Fruit fly (Drosophila melanogaster) whole organism, embryonic: ENCODE measurements around the gene CG3104.

Experiments used
- ATbp ChIP-seq: fragments of 200-800 bp; sonication (Bioruptor generic); optimal IDR thresholded peaks from 2 replicates; lab custom pipeline; 2017; ENCODE audit warnings: missing biosample characterization, mild to moderate bottlenecking, missing genetic modification characterization, missing genetic modification reagents
- Antp ChIP-seq: fragments of 200-800 bp; sonication (Bioruptor generic); optimal IDR thresholded peaks from 3 replicates; lab custom pipeline; 2016; ENCODE audit warnings: missing biosample characterization, missing genetic modification characterization
- CG12071 ChIP-seq: fragments of 200-800 bp; sonication (Bioruptor generic); optimal IDR thresholded peaks from 3 replicates; lab custom pipeline; 2018; ENCODE audit warnings: missing biosample characterization, mild to moderate bottlenecking, missing genetic modification characterization
- CG12219 ChIP-seq: fragments of 200-800 bp; sonication (Bioruptor generic); optimal IDR thresholded peaks from 3 replicates; lab custom pipeline; 2018; ENCODE audit warnings: missing biosample characterization, mild to moderate bottlenecking, missing genetic modification characterization
- CG12299 ChIP-seq: fragments of 200-800 bp; sonication (Bioruptor generic); optimal IDR thresholded peaks from 2 replicates; lab custom pipeline; 2018; ENCODE audit warnings: missing biosample characterization, mild to moderate bottlenecking, missing genetic modification characterization
- CG12659 ChIP-seq: fragments of 200-800 bp; sonication (Bioruptor generic); optimal IDR thresholded peaks from 3 replicates; lab custom pipeline; 2017; ENCODE audit warnings: mild to moderate bottlenecking, missing biosample characterization, missing genetic modification reagents, missing genetic modification characterization
- CG12744 ChIP-seq: fragments of 200-800 bp; sonication (Bioruptor generic); optimal IDR thresholded peaks from 2 replicates; lab custom pipeline; 2016; ENCODE audit warnings: missing biosample characterization, missing genetic modification characterization
- CG15479 ChIP-seq: fragments of 200-800 bp; sonication (Bioruptor generic); optimal IDR thresholded peaks from 3 replicates; lab custom pipeline; 2019; ENCODE audit warnings: missing biosample characterization, mild to moderate bottlenecking, missing genetic modification characterization, moderate library complexity
- CG2712 ChIP-seq: fragments of 200-800 bp; optimal IDR thresholded peaks from 3 replicates; lab custom pipeline; 2019; ENCODE audit warnings: missing biosample characterization, mild to moderate bottlenecking, missing genetic modification characterization, moderate library complexity
- CG31388 ChIP-seq: fragments of 200-800 bp; sonication (Bioruptor generic); optimal IDR thresholded peaks from 2 replicates; lab custom pipeline; 2016; ENCODE audit warnings: missing biosample characterization, missing genetic modification characterization
- CG3847 ChIP-seq: fragments of 200-800 bp; sonication (Bioruptor generic); IDR thresholded peaks from 2 replicates; pipeline ENCODE4 v1.3.6; 2022; ENCODE audit warnings: missing biosample characterization, missing genetic modification characterization
- CG4617 ChIP-seq: fragments of 200-800 bp; sonication (Bioruptor generic); optimal IDR thresholded peaks from 3 replicates; lab custom pipeline; 2016; ENCODE audit warnings: missing biosample characterization, missing genetic modification characterization, borderline replicate concordance
- CG4707 ChIP-seq: fragments of 200-800 bp; sonication (Bioruptor generic); optimal IDR thresholded peaks from 2 replicates; lab custom pipeline; 2018; ENCODE audit warnings: missing biosample characterization, mild to moderate bottlenecking, missing genetic modification characterization, moderate library complexity
- CG6765 ChIP-seq: fragments of 200-800 bp; sonication (Bioruptor generic); optimal IDR thresholded peaks from 3 replicates; lab custom pipeline; 2017; ENCODE audit warnings: missing biosample characterization, mild to moderate bottlenecking, missing genetic modification characterization
- CG7372 ChIP-seq: fragments of 200-800 bp; sonication (Bioruptor generic); IDR thresholded peaks from 2 replicates; pipeline ENCODE4 v1.3.6; 2022; ENCODE audit warnings: missing biosample characterization, missing genetic modification characterization
- Dp ChIP-seq: fragments of 200-800 bp; sonication (Bioruptor generic); optimal IDR thresholded peaks from 2 replicates; lab custom pipeline; 2018; ENCODE audit warnings: missing biosample characterization, mild to moderate bottlenecking, missing genetic modification characterization, moderate library complexity
- Hr3 ChIP-seq: fragments of 200-800 bp; sonication (Bioruptor generic); optimal IDR thresholded peaks from 3 replicates; lab custom pipeline; 2016; ENCODE audit warnings: missing biosample characterization, missing genetic modification characterization
- Max ChIP-seq: fragments of 200-800 bp; sonication (Bioruptor generic); optimal IDR thresholded peaks from 2 replicates; lab custom pipeline; 2016; ENCODE audit warnings: missing biosample characterization, mild to moderate bottlenecking, missing genetic modification characterization
- Meics ChIP-seq: fragments of 200-800 bp; sonication (Bioruptor generic); optimal IDR thresholded peaks from 2 replicates; lab custom pipeline; 2017; ENCODE audit warnings: missing biosample characterization, mild to moderate bottlenecking, missing genetic modification characterization
- Mrtf ChIP-seq: fragments of 200-800 bp; sonication (Bioruptor generic); IDR thresholded peaks from 3 replicates; pipeline ENCODE4 v1.3.6; 2022; ENCODE audit warnings: missing biosample characterization, missing genetic modification characterization
- NK7.1 ChIP-seq: fragments of 200-800 bp; sonication (Bioruptor generic); optimal IDR thresholded peaks from 3 replicates; lab custom pipeline; 2016; ENCODE audit warnings: missing biosample characterization, missing genetic modification characterization
- Neu2 ChIP-seq: fragments of 200-800 bp; sonication (Bioruptor generic); optimal IDR thresholded peaks from 3 replicates; lab custom pipeline; 2016; ENCODE audit warnings: missing biosample characterization, missing genetic modification characterization, borderline replicate concordance
- YL-1 ChIP-seq: fragments of 200-800 bp; sonication (Bioruptor generic); optimal IDR thresholded peaks from 3 replicates; lab custom pipeline; 2017; ENCODE audit warnings: missing biosample characterization, mild to moderate bottlenecking, missing genetic modification characterization
- bsh ChIP-seq, 2 experiments: fragments of 200-800 bp; sonication (Bioruptor generic); optimal IDR thresholded peaks; 2 replicates each; lab custom pipeline; 2017 to 2018; ENCODE audit warnings: mild to moderate bottlenecking in 2 of 2, missing biosample characterization in 2 of 2, missing genetic modification characterization in 2 of 2, moderate library complexity in 1 of 2
- cato ChIP-seq: fragments of 200-800 bp; sonication (Bioruptor generic); optimal IDR thresholded peaks from 2 replicates; lab custom pipeline; 2016; ENCODE audit warnings: missing biosample characterization, missing genetic modification characterization, borderline replicate concordance
- chif ChIP-seq, 2 experiments: fragments of 200-800 bp; sonication (Bioruptor generic); optimal IDR thresholded peaks; 3 replicates each; lab custom pipeline; 2016; ENCODE audit warnings: missing biosample characterization in 2 of 2, missing genetic modification characterization in 2 of 2
- chm ChIP-seq: fragments of 200-800 bp; sonication (Bioruptor generic); IDR thresholded peaks from 2 replicates; pipeline ENCODE4 v1.3.6; 2022; ENCODE audit warnings: missing biosample characterization, missing genetic modification characterization
- crp ChIP-seq, 2 experiments: fragments of 200-800 bp; sonication (Bioruptor generic); optimal IDR thresholded peaks; 2 replicates in 1 of 2; 3 replicates in 1 of 2; lab custom pipeline; 2017; ENCODE audit warnings: missing biosample characterization in 2 of 2, missing genetic modification characterization in 2 of 2, mild to moderate bottlenecking in 1 of 2, moderate library complexity in 1 of 2
- ems ChIP-seq: fragments of 200-800 bp; sonication (Bioruptor generic); optimal IDR thresholded peaks from 3 replicates; lab custom pipeline; 2016; ENCODE audit warnings: missing biosample characterization, missing genetic modification characterization
- eyg ChIP-seq: fragments of 200-800 bp; sonication (Bioruptor generic); optimal IDR thresholded peaks from 3 replicates; lab custom pipeline; 2016; ENCODE audit warnings: missing biosample characterization, missing genetic modification characterization
- gem ChIP-seq: fragments of 200-800 bp; sonication (Bioruptor generic); optimal IDR thresholded peaks from 2 replicates; lab custom pipeline; 2019; ENCODE audit warnings: missing biosample characterization, mild to moderate bottlenecking, missing genetic modification characterization, moderate library complexity
- klu ChIP-seq: fragments of 200-800 bp; sonication (Bioruptor generic); IDR thresholded peaks from 2 replicates; pipeline ENCODE4 v1.3.6; 2022; ENCODE audit warnings: missing biosample characterization, missing genetic modification characterization
- lola ChIP-seq, 3 experiments: fragments of >200 bp in 2 of 3; fragments of 200-800 bp in 1 of 3; sonication (Bioruptor generic) in 1 of 3; optimal IDR thresholded peaks; 2 replicates each; lab custom pipeline; 2017 to 2019; ENCODE audit warnings: missing biosample characterization in 3 of 3, missing genetic modification characterization in 3 of 3, mild to moderate bottlenecking in 1 of 3, moderate library complexity in 1 of 3
- lov ChIP-seq, 2 experiments: fragments of 200-800 bp in 1 of 2; fragments of >200 bp in 1 of 2; sonication (Bioruptor generic) in 1 of 2; IDR thresholded peaks in 1 of 2; optimal IDR thresholded peaks in 1 of 2; 2 replicates in 1 of 2; 3 replicates in 1 of 2; pipeline versions ENCODE4 v1.3.6 to Lab custom; 2017 to 2022; ENCODE audit warnings: missing biosample characterization in 1 of 2, missing genetic modification characterization in 1 of 2
- nau ChIP-seq: fragments of 200-800 bp; sonication (Bioruptor generic); optimal IDR thresholded peaks from 3 replicates; lab custom pipeline; 2017; ENCODE audit warnings: missing biosample characterization, mild to moderate bottlenecking, missing genetic modification characterization, missing genetic modification reagents
- nerfin-1 ChIP-seq: fragments of 200-800 bp; sonication (Bioruptor generic); optimal IDR thresholded peaks from 3 replicates; lab custom pipeline; 2019; ENCODE audit warnings: missing biosample characterization, mild to moderate bottlenecking, missing genetic modification characterization, moderate library complexity
- org-1 ChIP-seq: fragments of 200-800 bp; sonication (Bioruptor generic); optimal IDR thresholded peaks from 2 replicates; lab custom pipeline; 2017; ENCODE audit warnings: missing biosample characterization, missing genetic modification characterization
- peb ChIP-seq: fragments of 200-800 bp; sonication (Bioruptor generic); IDR thresholded peaks from 2 replicates; pipeline ENCODE4 v1.3.6; 2022; ENCODE audit warnings: missing biosample characterization, missing genetic modification characterization
- pho ChIP-seq: fragments of 200-800 bp; sonication (Bioruptor generic); optimal IDR thresholded peaks from 2 replicates; lab custom pipeline; 2016; ENCODE audit warnings: missing biosample characterization, missing genetic modification characterization
- phol ChIP-seq: fragments of 200-800 bp; sonication (Bioruptor generic); optimal IDR thresholded peaks from 3 replicates; lab custom pipeline; 2018; ENCODE audit warnings: missing biosample characterization, mild to moderate bottlenecking, missing genetic modification characterization, moderate library complexity
- rib ChIP-seq: fragments of 200-800 bp; sonication (Bioruptor generic); IDR thresholded peaks from 2 replicates; pipeline ENCODE4 v1.3.6; 2022; ENCODE audit warnings: missing biosample characterization, missing genetic modification characterization
- ro ChIP-seq: fragments of 200-800 bp; sonication (Bioruptor generic); IDR thresholded peaks from 2 replicates; pipeline ENCODE4 v1.3.6; 2022; ENCODE audit warnings: missing biosample characterization, missing genetic modification characterization
- sc ChIP-seq, 3 experiments: fragments of >200 bp in 2 of 3; fragments of 200-800 bp in 1 of 3; sonication (Bioruptor generic) in 1 of 3; optimal IDR thresholded peaks; 2 replicates in 2 of 3; 3 replicates in 1 of 3; lab custom pipeline; 2017; ENCODE audit warnings: mild to moderate bottlenecking in 1 of 3, missing biosample characterization in 1 of 3, missing genetic modification characterization in 1 of 3, missing genetic modification reagents in 1 of 3
- tap ChIP-seq: fragments of 200-800 bp; optimal IDR thresholded peaks from 3 replicates; lab custom pipeline; 2019; ENCODE audit warnings: missing biosample characterization, mild to moderate bottlenecking, missing genetic modification characterization, moderate library complexity
- tna ChIP-seq: fragments of 200-800 bp; sonication (Bioruptor generic); IDR thresholded peaks from 2 replicates; pipeline ENCODE4 v1.3.6; 2022; ENCODE audit warnings: missing biosample characterization, missing genetic modification characterization; ENCODE audit not compliant: partially characterized antibody
- vnd ChIP-seq: fragments of 200-800 bp; sonication (Bioruptor generic); IDR thresholded peaks from 3 replicates; pipeline ENCODE4 v1.3.6; 2022; ENCODE audit warnings: missing biosample characterization, missing genetic modification characterization; ENCODE audit not compliant: partially characterized antibody
- z ChIP-seq: fragments of 200-800 bp; sonication (Bioruptor generic); IDR thresholded peaks from 3 replicates; pipeline ENCODE4 v1.3.6; 2022; ENCODE audit warnings: missing biosample characterization, missing genetic modification characterization

The CG3104 gene

dm6 chr2L:2882968-2883702, 27.6 kb upstream of the CG3104 start (continued):
- peak in 1 of 2 experiments; percentile 32 for TF ChIP-seq bsh (GFP tag; optimal IDR thresholded peaks at IDR 0.05; lab: Kevin White, UChicago)
- no peak for TF ChIP-seq sc (optimal IDR thresholded peaks at IDR 0.05; lab: Kevin White, UChicago)
- TF ChIP-seq sc (GFP tag; optimal IDR thresholded peaks at IDR 0.05; lab: Kevin White, UChicago), result no peak
- no peak for TF ChIP-seq tap (tag; lab: Kevin White, UChicago)
- TF ChIP-seq chif (GFP tag; optimal IDR thresholded peaks at IDR 0.05; lab: Kevin White, UChicago), result peak in 1 of 2 experiments; percentile 4
- no peak for TF ChIP-seq peb (GFP tag; lab: Robert Waterston, UW)
- peak; percentile 80 for TF ChIP-seq CG12071
- peak; percentile 65 for TF ChIP-seq nau
- TF ChIP-seq CG12299 (tag; lab: Kevin White, UChicago), result peak; percentile 30
- TF ChIP-seq CG12219 (GFP tag; lab: Kevin White, UChicago), result peak; percentile 25
- no peak for TF ChIP-seq rib
- peak; percentile 36 for TF ChIP-seq Antp (GFP tag; lab: Kevin White, UChicago)
- TF ChIP-seq crp (GFP tag; optimal IDR thresholded peaks at IDR 0.05; lab: Kevin White, UChicago), result peak in 1 of 2 experiments; percentile 57
- TF ChIP-seq klu (GFP tag; lab: Robert Waterston, UW), result no peak
- TF ChIP-seq z, result no peak
- no peak for TF ChIP-seq vnd (GFP tag; lab: Robert Waterston, UW)
- TF ChIP-seq eyg (GFP tag; lab: Kevin White, UChicago), result no peak
- peak; percentile 48 for TF ChIP-seq org-1 (GFP tag; lab: Kevin White, UChicago)
- TF ChIP-seq Max, result peak; percentile 25
- TF ChIP-seq chm (GFP tag; lab: Robert Waterston, UW), result no peak; the same call in 1 of the 2 replicates
- peak; percentile 23 for TF ChIP-seq CG4707 (GFP tag; lab: Kevin White, UChicago)
- no peak for TF ChIP-seq Dp (GFP tag; lab: Kevin White, UChicago)
- no peak for TF ChIP-seq CG12744
- peak; percentile 67 for TF ChIP-seq gem (tag; lab: Kevin White, UChicago)
- no peak for TF ChIP-seq CG15479 (GFP tag; lab: Kevin White, UChicago)
- TF ChIP-seq Hr3 (GFP tag; lab: Kevin White, UChicago), result peak; percentile 39
- TF ChIP-seq CG31388 (GFP tag; lab: Kevin White, UChicago), result no peak
- no peak for TF ChIP-seq YL-1 (GFP tag; lab: Kevin White, UChicago)
- TF ChIP-seq NK7.1 (GFP tag; lab: Kevin White, UChicago), result no peak
- TF ChIP-seq CG6765 (GFP tag; lab: Kevin White, UChicago), result peak; percentile 58
- TF ChIP-seq CG7372, result peak; percentile 39; the same call in 1 of the 2 replicates
- TF ChIP-seq cato (GFP tag; lab: Kevin White, UChicago), result no peak
- no peak for TF ChIP-seq Neu2 (GFP tag; lab: Kevin White, UChicago)
- peak; percentile 50 for TF ChIP-seq CG3847 (GFP tag; lab: Robert Waterston, UW)
- no peak for TF ChIP-seq lov (optimal IDR thresholded peaks at IDR 0.05; lab: Kevin White, UChicago)
- no peak for TF ChIP-seq lov (GFP tag; IDR thresholded peaks at IDR 0.05; lab: Robert Waterston, UW)
- peak; percentile 28 for TF ChIP-seq ems (GFP tag; lab: Kevin White, UChicago)
- TF ChIP-seq tna (GFP tag; lab: Robert Waterston, UW), result no peak
- peak; percentile 48 for TF ChIP-seq phol (tag; lab: Kevin White, UChicago)
- TF ChIP-seq pho, result peak; percentile 16
- TF ChIP-seq ATbp (GFP tag; lab: Kevin White, UChicago), result peak; percentile 82
- peak; percentile 47 for TF ChIP-seq CG4617
- TF ChIP-seq CG12659, result peak; percentile 64
- 0 out of 3 replicates have a peak, but pooled peaks have one; percentile 32 for TF ChIP-seq Mrtf (GFP tag; lab: Robert Waterston, UW)
- TF ChIP-seq nerfin-1 (tag; lab: Kevin White, UChicago), result peak; percentile 2
- no peak for TF ChIP-seq lola (GFP tag; optimal IDR thresholded peaks at IDR 0.05; lab: Kevin White, UChicago)
- peak; percentile 55 for TF ChIP-seq Meics (GFP tag; lab: Kevin White, UChicago)
- no peak for TF ChIP-seq ro
- TF ChIP-seq CG2712 (tag; lab: Kevin White, UChicago), result peak; percentile 36
